Worm (Caenorhabditis elegans) whole organism, L3 larva: Measurements from ENCODE around the gene spas-1.

Source experiments
- R02D3.7 ChIP-seq: fragments of 150-350 bp; optimal IDR thresholded peaks from 2 replicates; lab custom pipeline; 2014; ENCODE audit warnings: missing biosample characterization, missing genetic modification characterization
- ZK546.5 ChIP-seq: sonication (generic microtip); optimal IDR thresholded peaks from 2 replicates; lab custom pipeline; 2017; ENCODE audit warnings: missing biosample characterization, missing genetic modification characterization
- aly-2 ChIP-seq: fragments of 150-350 bp; optimal IDR thresholded peaks from 2 replicates; lab custom pipeline; 2014; ENCODE audit warnings: missing biosample characterization, missing genetic modification characterization
- ama-1 ChIP-seq: fragments of 150-350 bp; optimal IDR thresholded peaks from 2 replicates; lab custom pipeline; 2018
- ceh-16 ChIP-seq: sonication (generic microtip); optimal IDR thresholded peaks from 2 replicates; lab custom pipeline; 2017; ENCODE audit warnings: missing biosample characterization, missing genetic modification characterization
- ceh-28 ChIP-seq: fragments of 150-350 bp; optimal IDR thresholded peaks from 2 replicates; lab custom pipeline; 2014; ENCODE audit warnings: missing biosample characterization, missing genetic modification reagents, missing genetic modification characterization
- ceh-82 ChIP-seq: fragments of 150-350 bp; optimal IDR thresholded peaks from 2 replicates; lab custom pipeline; 2014; ENCODE audit warnings: missing biosample characterization, missing genetic modification characterization
- ceh-9 ChIP-seq: sonication (generic microtip); optimal IDR thresholded peaks from 2 replicates; lab custom pipeline; 2018; ENCODE audit warnings: missing biosample characterization, missing genetic modification characterization
- daf-12 ChIP-seq: fragments of 150-350 bp; optimal IDR thresholded peaks from 2 replicates; lab custom pipeline; 2014; ENCODE audit warnings: missing biosample characterization, missing genetic modification reagents, missing genetic modification characterization
- egl-27 ChIP-seq: sonication (generic microtip); optimal IDR thresholded peaks from 4 replicates; lab custom pipeline; 2017; ENCODE audit warnings: missing biosample characterization, missing genetic modification reagents, missing genetic modification characterization
- egl-5 ChIP-seq: fragments of 150-350 bp; optimal IDR thresholded peaks from 2 replicates; lab custom pipeline; 2017; ENCODE audit warnings: missing biosample characterization, missing genetic modification reagents, missing genetic modification characterization, inconsistent platforms
- elt-1 ChIP-seq: fragments of 150-350 bp; optimal IDR thresholded peaks from 2 replicates; lab custom pipeline; 2014; ENCODE audit warnings: missing biosample characterization, missing genetic modification characterization
- elt-2 ChIP-seq: sonication (generic microtip); optimal IDR thresholded peaks from 2 replicates; lab custom pipeline; 2016; ENCODE audit warnings: missing genetic modification reagents, mild to moderate bottlenecking, missing genetic modification characterization, missing compliant biosample characterization
- elt-3 ChIP-seq, 3 experiments: fragments of 150-350 bp in 1 of 3; sonication (generic microtip) in 2 of 3; optimal IDR thresholded peaks; 2 replicates in 2 of 3; 4 replicates in 1 of 3; lab custom pipeline; 2014 to 2017; ENCODE audit warnings: missing biosample characterization in 3 of 3, missing genetic modification characterization in 3 of 3
- eor-1 ChIP-seq, 2 experiments: fragments of 150-350 bp; optimal IDR thresholded peaks; 2 replicates each; lab custom pipeline; 2014 to 2018; ENCODE audit warnings: missing biosample characterization in 2 of 2, missing genetic modification characterization in 2 of 2
- fkh-10 ChIP-seq: sonication (generic microtip); optimal IDR thresholded peaks from 2 replicates; lab custom pipeline; 2017; ENCODE audit warnings: missing biosample characterization, missing genetic modification reagents, missing genetic modification characterization
- fkh-2 ChIP-seq: fragments of 150-350 bp; optimal IDR thresholded peaks from 2 replicates; lab custom pipeline; 2014; ENCODE audit warnings: missing biosample characterization, missing genetic modification reagents, missing genetic modification characterization
- fos-1 ChIP-seq: fragments of 150-350 bp; optimal IDR thresholded peaks from 2 replicates; lab custom pipeline; 2014; ENCODE audit warnings: missing biosample characterization, missing genetic modification characterization
- hmg-11 ChIP-seq: sonication (generic microtip); optimal IDR thresholded peaks from 2 replicates; lab custom pipeline; 2016; ENCODE audit warnings: missing genetic modification characterization, missing compliant biosample characterization
- jun-1 ChIP-seq: fragments of 150-350 bp; optimal IDR thresholded peaks from 2 replicates; lab custom pipeline; 2014; ENCODE audit warnings: missing biosample characterization, missing genetic modification reagents, missing genetic modification characterization
- lin-15B ChIP-seq: fragments of 150-350 bp; optimal IDR thresholded peaks from 2 replicates; lab custom pipeline; 2014; ENCODE audit warnings: missing biosample characterization, missing genetic modification characterization
- lin-39 ChIP-seq: fragments of 150-350 bp; optimal IDR thresholded peaks from 2 replicates; lab custom pipeline; 2018; ENCODE audit warnings: missing biosample characterization, missing genetic modification reagents, missing genetic modification characterization
- lsy-12 ChIP-seq: sonication (generic microtip); optimal IDR thresholded peaks from 2 replicates; lab custom pipeline; 2016; ENCODE audit warnings: mild to moderate bottlenecking, missing genetic modification characterization, missing compliant biosample characterization
- mdl-1 ChIP-seq: fragments of 150-350 bp; optimal IDR thresholded peaks from 2 replicates; lab custom pipeline; 2014; ENCODE audit warnings: missing biosample characterization, missing genetic modification characterization
- mml-1 ChIP-seq: fragments of 150-350 bp; sonication (generic microtip); optimal IDR thresholded peaks from 3 replicates; lab custom pipeline; 2014; ENCODE audit warnings: missing biosample characterization, missing genetic modification characterization
- nfya-1 ChIP-seq: sonication (generic microtip); optimal IDR thresholded peaks from 2 replicates; lab custom pipeline; 2017; ENCODE audit warnings: missing genetic modification characterization, mild to moderate bottlenecking, missing compliant biosample characterization, antibody characterized with exemption, moderate library complexity; ENCODE audit not compliant: insufficient read depth
- nhr-11 ChIP-seq: fragments of 150-350 bp; optimal IDR thresholded peaks from 2 replicates; lab custom pipeline; 2014; ENCODE audit warnings: missing biosample characterization, missing genetic modification characterization
- nhr-12 ChIP-seq: fragments of 150-350 bp; optimal IDR thresholded peaks from 2 replicates; lab custom pipeline; 2014; ENCODE audit warnings: missing biosample characterization, missing genetic modification characterization
- nhr-23 ChIP-seq: fragments of 150-350 bp; optimal IDR thresholded peaks from 2 replicates; lab custom pipeline; 2014; ENCODE audit warnings: missing biosample characterization, missing genetic modification reagents, missing genetic modification characterization
- nhr-237 ChIP-seq: fragments of 150-350 bp; optimal IDR thresholded peaks from 2 replicates; lab custom pipeline; 2014; ENCODE audit warnings: missing biosample characterization, missing genetic modification characterization
- nhr-25 ChIP-seq: sonication (generic microtip); optimal IDR thresholded peaks from 2 replicates; lab custom pipeline; 2017; ENCODE audit warnings: missing biosample characterization, missing genetic modification characterization
- nhr-28 ChIP-seq: fragments of 150-350 bp; optimal IDR thresholded peaks from 2 replicates; lab custom pipeline; 2014; ENCODE audit warnings: missing biosample characterization, missing genetic modification characterization
- nhr-43 ChIP-seq: sonication (generic microtip); optimal IDR thresholded peaks from 2 replicates; lab custom pipeline; 2016; ENCODE audit warnings: mild to moderate bottlenecking, missing genetic modification characterization, missing compliant biosample characterization; ENCODE audit not compliant: poor library complexity, severe bottlenecking
- nhr-67 ChIP-seq: fragments of 150-350 bp; optimal IDR thresholded peaks from 2 replicates; lab custom pipeline; 2014; ENCODE audit warnings: missing biosample characterization, missing genetic modification characterization
- nhr-76 ChIP-seq: fragments of 150-350 bp; sonication (generic microtip); optimal IDR thresholded peaks from 5 replicates; lab custom pipeline; 2014; ENCODE audit warnings: missing biosample characterization, missing genetic modification characterization
- nhr-77 ChIP-seq: fragments of 150-350 bp; optimal IDR thresholded peaks from 2 replicates; lab custom pipeline; 2014; ENCODE audit warnings: missing biosample characterization, missing genetic modification characterization
- pha-4 ChIP-seq: fragments of 150-350 bp; optimal IDR thresholded peaks from 2 replicates; lab custom pipeline; 2014; ENCODE audit warnings: missing biosample characterization, missing genetic modification reagents, missing genetic modification characterization
- pqm-1 ChIP-seq: fragments of 150-350 bp; optimal IDR thresholded peaks from 2 replicates; lab custom pipeline; 2017; ENCODE audit warnings: missing biosample characterization, missing genetic modification characterization, inconsistent platforms
- sea-2 ChIP-seq: fragments of 150-350 bp; sonication (generic microtip); optimal IDR thresholded peaks from 4 replicates; lab custom pipeline; 2014; ENCODE audit warnings: missing biosample characterization, missing genetic modification reagents, missing genetic modification characterization
- skn-1 ChIP-seq: fragments of 150-350 bp; optimal IDR thresholded peaks from 2 replicates; lab custom pipeline; 2014; ENCODE audit warnings: missing biosample characterization, missing genetic modification characterization
- snpc-4 ChIP-seq: fragments of 150-350 bp; optimal IDR thresholded peaks from 2 replicates; lab custom pipeline; 2014; ENCODE audit warnings: missing biosample characterization, missing genetic modification characterization
- tbx-2 ChIP-seq: sonication (generic microtip); optimal IDR thresholded peaks from 2 replicates; lab custom pipeline; 2016; ENCODE audit warnings: mild to moderate bottlenecking, missing genetic modification characterization, missing compliant biosample characterization
- unc-39 ChIP-seq: sonication (generic microtip); optimal IDR thresholded peaks from 4 replicates; lab custom pipeline; 2017; ENCODE audit warnings: missing biosample characterization, missing genetic modification characterization
- unc-62 ChIP-seq: fragments of 150-350 bp; sonication (generic microtip); optimal IDR thresholded peaks from 4 replicates; lab custom pipeline; 2014; ENCODE audit warnings: missing biosample characterization, missing genetic modification reagents, missing genetic modification characterization
- zag-1 ChIP-seq: fragments of 150-350 bp; optimal IDR thresholded peaks from 2 replicates; lab custom pipeline; 2014; ENCODE audit warnings: missing biosample characterization, missing genetic modification characterization
- ztf-11 ChIP-seq: fragments of 150-350 bp; optimal IDR thresholded peaks from 2 replicates; lab custom pipeline; 2014; ENCODE audit warnings: missing biosample characterization, missing genetic modification characterization
- ztf-4 ChIP-seq: fragments of 150-350 bp; optimal IDR thresholded peaks from 2 replicates; lab custom pipeline; 2014; ENCODE audit warnings: missing biosample characterization, missing genetic modification characterization

spas-1 gene

DNA sequence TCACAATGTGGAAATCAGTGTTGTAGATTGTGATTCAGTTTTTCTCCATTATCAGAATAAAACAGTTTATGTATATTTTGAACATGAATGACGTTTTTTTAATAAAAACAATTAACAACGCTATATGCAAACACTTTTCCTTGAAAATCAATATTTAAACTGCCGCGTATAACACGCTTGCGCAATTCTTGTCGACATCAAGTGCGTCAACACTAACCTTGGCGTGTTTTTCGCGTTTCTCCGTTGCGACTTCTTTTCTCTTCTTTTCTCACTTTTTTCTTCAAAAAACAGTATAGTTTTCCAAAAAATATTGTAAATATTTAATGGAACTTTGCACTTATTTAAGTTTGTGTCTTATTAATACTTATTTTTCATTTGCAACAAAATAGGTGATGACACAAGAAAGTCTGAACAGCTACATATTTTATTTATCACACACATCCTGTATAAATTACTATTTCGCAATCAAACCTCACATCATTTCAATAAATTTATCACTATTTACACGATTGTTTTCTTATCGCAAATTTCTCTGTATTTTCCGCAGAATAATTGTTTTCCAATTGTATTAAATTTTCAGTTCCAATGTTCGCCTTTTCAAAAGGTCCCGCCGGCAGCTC is at the start of gene spas-1:
spas-1 (plus strand) TSS at position 572 of the 620 bp plus-strand sequence.
- no peak for TF ChIP-seq fkh-10 (GFP tag; lab: Kevin White, UChicago)
- no peak for TF ChIP-seq mml-1 (tag; lab: Kevin White, UChicago)
- TF ChIP-seq lin-39 (tag; lab: Kevin White, UChicago), result peak; percentile 7
- peak; percentile 77 for TF ChIP-seq nhr-43 (tag; lab: Kevin White, UChicago)
- TF ChIP-seq zag-1, result no peak
- TF ChIP-seq unc-62 (GFP tag; lab: Kevin White, UChicago), result peak; percentile 60
- TF ChIP-seq nhr-25 (tag; lab: Kevin White, UChicago), result peak; percentile 84
- peak; percentile 82 for TF ChIP-seq ceh-28 (tag; lab: Kevin White, UChicago)
- peak; percentile 75 for TF ChIP-seq R02D3.7 (tag; lab: Kevin White, UChicago)
- no peak for TF ChIP-seq nhr-237 (tag; lab: Kevin White, UChicago)
- TF ChIP-seq ceh-16 (tag; lab: Kevin White, UChicago), result no peak
- TF ChIP-seq daf-12 (tag; lab: Kevin White, UChicago), result no peak
- TF ChIP-seq egl-5 (tag; lab: Kevin White, UChicago), result peak; percentile 67
- no peak for TF ChIP-seq ztf-11 (tag; lab: Kevin White, UChicago)
- TF ChIP-seq elt-1 (tag; lab: Kevin White, UChicago), result peak; percentile 37
- no peak for TF ChIP-seq nhr-12
- TF ChIP-seq tbx-2 (tag; lab: Kevin White, UChicago), result peak; percentile 76
- no peak for TF ChIP-seq nhr-11
- TF ChIP-seq elt-3 (tag; optimal IDR thresholded peaks at IDR 0.05; lab: Kevin White, UChicago), result no peak
- TF ChIP-seq lin-15B (tag; lab: Kevin White, UChicago), result peak; percentile 88
- no peak for TF ChIP-seq eor-1 (tag; optimal IDR thresholded peaks at IDR 0.05; lab: Kevin White, UChicago)
- no peak for TF ChIP-seq mdl-1 (tag; lab: Kevin White, UChicago)
- TF ChIP-seq aly-2 (tag; lab: Kevin White, UChicago), result no peak
- TF ChIP-seq skn-1 (tag; lab: Kevin White, UChicago), result no peak
- TF ChIP-seq nfya-1, result peak; percentile 85
- no peak for TF ChIP-seq nhr-76 (tag; lab: Kevin White, UChicago)
- TF ChIP-seq nhr-28 (tag; lab: Kevin White, UChicago), result no peak
- no peak for TF ChIP-seq unc-39
- peak; percentile 71 for TF ChIP-seq elt-2 (tag; lab: Kevin White, UChicago)
- no peak for TF ChIP-seq ztf-4
- TF ChIP-seq nhr-67 (tag; lab: Kevin White, UChicago), result no peak
- no peak for TF ChIP-seq fos-1 (tag; lab: Kevin White, UChicago)
- no peak for TF ChIP-seq sea-2
- TF ChIP-seq jun-1 (tag; lab: Kevin White, UChicago), result peak; percentile 71
- peak; percentile 73 for TF ChIP-seq pqm-1 (tag; lab: Kevin White, UChicago)
- TF ChIP-seq egl-27, result peak; percentile 25
- no peak for TF ChIP-seq fkh-2 (tag; lab: Kevin White, UChicago)
- peak; percentile 73 for TF ChIP-seq lsy-12
- peak; percentile 41 for TF ChIP-seq ama-1
- TF ChIP-seq pha-4, result peak; percentile 95
- no peak for TF ChIP-seq ZK546.5 (tag; lab: Kevin White, UChicago)
- TF ChIP-seq ceh-82 (tag; lab: Kevin White, UChicago), result peak; percentile 19
- TF ChIP-seq snpc-4 (tag; lab: Kevin White, UChicago), result peak; percentile 88
- TF ChIP-seq ceh-9 (tag; lab: Kevin White, UChicago), result no peak
- TF ChIP-seq nhr-23, result peak; percentile 89
- no peak for TF ChIP-seq nhr-77 (tag; lab: Kevin White, UChicago)
- peak; percentile 71 for TF ChIP-seq hmg-11 (tag; lab: Kevin White, UChicago)
